Worm (Caenorhabditis elegans): ENCODE data around the gene C50E3.6.

DNA sequence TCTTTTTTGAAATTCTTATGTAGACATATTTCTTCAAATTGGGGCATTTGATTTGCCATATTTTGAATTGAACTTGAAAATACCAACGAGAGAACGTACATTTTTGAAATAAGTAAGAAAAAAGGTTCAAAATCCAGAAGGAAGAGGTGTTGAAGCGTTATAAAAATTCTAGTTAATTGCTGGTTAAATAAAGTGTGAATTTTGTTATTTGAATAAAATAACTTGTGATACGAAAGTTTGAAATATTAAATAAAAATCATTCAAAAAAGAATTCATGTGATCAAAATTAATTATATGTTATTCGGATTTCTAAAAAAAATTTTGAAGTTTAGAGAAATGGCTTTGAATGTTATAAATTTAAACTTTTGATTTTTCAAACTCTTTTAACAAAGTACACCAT lies 9.8 kb upstream of the C50E3.6 start, which contains the start of gene C50E3.9:
- TF ChIP-seq fkh-10 (GFP tag; optimal IDR thresholded peaks at IDR 0.05) (no peak), snpc-4 (tag; optimal IDR thresholded peaks at IDR 0.05) (no peak), pha-4 (tag; optimal IDR thresholded peaks at IDR 0.05) (no peak), nfya-1 (tag; optimal IDR thresholded peaks at IDR 0.05; ENCODE audit: insufficient read depth) (no peak), R02D3.7 (tag; optimal IDR thresholded peaks at IDR 0.05) (no peak), ztf-11 (tag; optimal IDR thresholded peaks at IDR 0.05) (no peak), unc-62 (GFP tag; optimal IDR thresholded peaks at IDR 0.05) (no peak), ceh-82 (tag; optimal IDR thresholded peaks at IDR 0.05) (no peak), elt-3 (tag; optimal IDR thresholded peaks at IDR 0.05) (no peak), ama-1 (optimal IDR thresholded peaks at IDR 0.05) (no peak), daf-12 (tag; optimal IDR thresholded peaks at IDR 0.05) (no peak)

Data from whole organism, L3 larva.